Fruit fly (Drosophila melanogaster) Kc167 (cell line): ENCODE measurements around the gene CG11975.

ENCODE experiments used
- Myc ChIP-seq: fragments of >200 bp; optimal IDR thresholded peaks from 2 replicates; lab custom pipeline; 2017; ENCODE audit warnings: missing external identifiers
- h ChIP-seq: fragments of >200 bp; optimal IDR thresholded peaks from 3 replicates; lab custom pipeline; 2018; ENCODE audit warnings: missing external identifiers
- psq ChIP-seq: fragments of >200 bp; optimal IDR thresholded peaks from 2 replicates; lab custom pipeline; 2017; ENCODE audit warnings: missing external identifiers
- ttk ChIP-seq: sonication (Bioruptor generic); optimal IDR thresholded peaks from 2 replicates; lab custom pipeline; 2017; ENCODE audit warnings: missing external identifiers

- no peak for TF ChIP-seq Myc (lab: Kevin White, UChicago)
- no peak for TF ChIP-seq psq (lab: Kevin White, UChicago)
- no peak for TF ChIP-seq h (lab: Kevin White, UChicago)
- TF ChIP-seq ttk, result no peak
Observed at dm6 chr3R:9003600-9004223, 10.7 kb downstream of the CG11975 start, which contains the start of the genes CG31100 and CG11980.
